Worm (Caenorhabditis elegans): ENCODE data around the gene C33B4.2.
A peak's percentile ranks its signal among the peaks of the same experiment; 100 is the strongest.

The C33B4.2 gene

ce11 chrII:11345570-11346029 is 26.3 kb downstream of the C33B4.2 start, which contains the start of gene nduf-11 (continued):
- TF ChIP-seq egl-27 (tag; optimal IDR thresholded peaks at IDR 0.05) (no peak), sox-4 (tag; optimal IDR thresholded peaks at IDR 0.05) (peak; percentile 63), C16A3.4 (tag; optimal IDR thresholded peaks at IDR 0.05) (peak; percentile 81), dpl-1 (GFP tag; optimal IDR thresholded peaks at IDR 0.05) (peak; percentile 97 to 98 (median 97)), ztf-4 (tag; optimal IDR thresholded peaks at IDR 0.05) (peak; percentile 70), elt-2 (tag; optimal IDR thresholded peaks at IDR 0.05) (peak; percentile 74), mdl-1 (tag; optimal IDR thresholded peaks at IDR 0.05) (peak in 1 of 2 experiments; percentile 80), mep-1 (tag; optimal IDR thresholded peaks at IDR 0.05) (peak; percentile 93), nhr-47 (tag; optimal IDR thresholded peaks at IDR 0.05) (peak; percentile 94), grh-1 (GFP tag; IDR thresholded peaks at IDR 0.05) (peak; percentile 90), ceh-82 (tag; optimal IDR thresholded peaks at IDR 0.05) (peak; percentile 82 to 90 (median 87)), sup-37 (GFP tag; optimal IDR thresholded peaks at IDR 0.05) (peak; percentile 70), ama-1 (optimal IDR thresholded peaks at IDR 0.05) (peak; percentile 69), dsc-1 (tag; optimal IDR thresholded peaks at IDR 0.05) (peak; percentile 90), hpl-2 (GFP tag; optimal IDR thresholded peaks at IDR 0.05) (no peak), mab-9 (GFP tag; IDR thresholded peaks at IDR 0.05) (0 out of 2 replicates have a peak, but pooled peaks have one; percentile 21), nhr-85 (tag) (peak; percentile 94), nhr-237 (tag; optimal IDR thresholded peaks at IDR 0.05) (peak; percentile 37), nhr-28 (tag; optimal IDR thresholded peaks at IDR 0.05) (no peak), skn-1 (tag; optimal IDR thresholded peaks at IDR 0.05) (peak; percentile 91), tbx-2 (tag; optimal IDR thresholded peaks at IDR 0.05) (peak; percentile 91), irx-1 (tag; optimal IDR thresholded peaks at IDR 0.05) (peak; percentile 85), Y116A8C.19 (tag; optimal IDR thresholded peaks at IDR 0.05; ENCODE audit: borderline replicate concordance) (no peak), mef-2 (tag; optimal IDR thresholded peaks at IDR 0.05) (no peak), C04F5.9 (tag; optimal IDR thresholded peaks at IDR 0.05) (peak; percentile 72), hlh-4 (tag; optimal IDR thresholded peaks at IDR 0.05) (no peak), ceh-63 (GFP tag; optimal IDR thresholded peaks at IDR 0.05) (no peak), hlh-17 (GFP tag; optimal IDR thresholded peaks at IDR 0.05; ENCODE audit: borderline replicate concordance) (no peak), sptf-1 (tag; optimal IDR thresholded peaks at IDR 0.05) (no peak), lin-14 (GFP tag; optimal IDR thresholded peaks at IDR 0.05) (peak; percentile 85), ceh-90 (tag; optimal IDR thresholded peaks at IDR 0.05) (peak; percentile 36), ets-5 (GFP tag; IDR thresholded peaks at IDR 0.05) (no peak)

DNA sequence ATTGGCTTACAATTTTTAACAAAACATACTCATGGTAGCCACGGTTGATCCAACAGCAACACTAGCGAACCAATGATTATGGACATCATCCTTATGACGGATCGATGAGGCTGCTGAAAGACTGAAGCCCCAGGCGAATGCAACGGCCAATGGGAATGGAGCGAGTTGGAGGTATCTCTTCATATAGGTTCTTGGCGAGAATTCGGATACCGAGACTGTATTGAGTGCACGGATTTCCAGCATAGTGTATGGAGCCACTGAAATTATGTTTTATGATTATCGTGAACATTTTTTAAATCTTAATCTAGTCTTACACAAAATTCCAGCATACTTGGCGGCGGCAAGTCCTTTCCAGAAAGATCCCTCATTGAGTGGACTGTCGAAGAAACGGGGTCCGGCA is 27.4 kb downstream of the C33B4.2 start:
- no peak for TF ChIP-seq lin-35 (GFP tag; optimal IDR thresholded peaks at IDR 0.05)
- no peak for TF ChIP-seq nhr-12 (tag; optimal IDR thresholded peaks at IDR 0.05)
- no peak for TF ChIP-seq xbp-1 (tag; optimal IDR thresholded peaks at IDR 0.05)
- TF ChIP-seq hpl-2 (GFP tag; optimal IDR thresholded peaks at IDR 0.05): no peak
- TF ChIP-seq sptf-1 (tag; optimal IDR thresholded peaks at IDR 0.05): no peak
- no peak for TF ChIP-seq ces-1 (GFP tag; optimal IDR thresholded peaks at IDR 0.05)
- TF ChIP-seq lin-13 (GFP tag; optimal IDR thresholded peaks at IDR 0.05): no peak

DNA sequence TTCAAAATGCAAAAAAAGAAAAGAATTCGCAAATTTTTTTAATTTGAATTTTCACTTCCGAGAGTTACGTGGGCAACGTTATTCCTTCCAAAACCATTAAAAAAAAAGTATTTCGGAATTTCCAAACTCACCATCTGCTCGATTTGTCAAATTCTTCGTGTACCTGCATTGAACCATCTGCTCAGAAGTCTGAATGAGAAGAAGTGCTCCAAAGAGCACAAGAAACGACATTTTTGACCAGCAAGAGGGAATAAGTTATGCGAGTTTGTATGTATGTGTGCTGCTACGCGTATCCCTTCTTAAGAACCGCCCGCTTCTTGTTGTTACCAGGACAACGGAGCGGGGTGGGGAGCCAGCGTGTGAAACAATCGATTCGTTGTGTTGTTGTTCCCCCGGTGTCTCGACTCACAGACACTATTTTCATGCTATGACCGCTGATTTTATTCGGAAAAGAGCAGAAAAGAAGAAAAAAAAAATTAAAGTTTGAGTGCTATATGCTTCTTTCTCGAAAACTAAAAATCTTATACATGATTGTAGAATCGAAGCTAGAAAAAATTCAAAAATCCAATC is 28.6 kb downstream of the C33B4.2 start, which contains the start of gene lgc-20:
lgc-20 (minus strand) TSS at position 311 of the 570 bp plus-strand sequence.
- TF ChIP-seq blmp-1 (tag; optimal IDR thresholded peaks at IDR 0.05) (no peak), fkh-8 (tag; optimal IDR thresholded peaks at IDR 0.05) (peak; percentile 28), efl-1 (optimal IDR thresholded peaks at IDR 0.05) (no peak), efl-1 (GFP tag; optimal IDR thresholded peaks at IDR 0.05 in 1 of 2) (peak in 1 of 2 experiments; percentile 78)

Measured in whole organism, L1 larva.